Worm (Caenorhabditis elegans) whole organism, L2 larva: ENCODE data around the gene ceh-16.

Experiments used
- F13H6.1 ChIP-seq: sonication (generic microtip); optimal IDR thresholded peaks from 2 replicates; lab custom pipeline; 2016; ENCODE audit warnings: missing genetic modification characterization, missing compliant biosample characterization
- R02D3.7 ChIP-seq: fragments of 150-350 bp; optimal IDR thresholded peaks from 2 replicates; lab custom pipeline; 2014; ENCODE audit warnings: missing biosample characterization, missing genetic modification characterization
- Y55F3AM.14 ChIP-seq: fragments of 200-800 bp; sonication (Bioruptor generic); optimal IDR thresholded peaks from 2 replicates; lab custom pipeline; 2018; ENCODE audit warnings: mild to moderate bottlenecking, missing genetic modification characterization, missing compliant biosample characterization
- ZK546.5 ChIP-seq: sonication (generic microtip); optimal IDR thresholded peaks from 2 replicates; lab custom pipeline; 2017; ENCODE audit warnings: missing biosample characterization, missing genetic modification characterization
- alr-1 ChIP-seq: fragments of 150-350 bp; optimal IDR thresholded peaks from 2 replicates; lab custom pipeline; 2014; ENCODE audit warnings: missing biosample characterization, missing genetic modification characterization
- aly-2 ChIP-seq: fragments of 150-350 bp; optimal IDR thresholded peaks from 2 replicates; lab custom pipeline; 2014; ENCODE audit warnings: missing biosample characterization, missing genetic modification characterization
- blmp-1 ChIP-seq: sonication (generic microtip); optimal IDR thresholded peaks from 2 replicates; lab custom pipeline; 2017; ENCODE audit warnings: missing genetic modification characterization, mild to moderate bottlenecking, missing compliant biosample characterization, antibody characterized with exemption, moderate library complexity; ENCODE audit not compliant: insufficient read depth
- ceh-16 ChIP-seq: fragments of 150-350 bp; optimal IDR thresholded peaks from 2 replicates; lab custom pipeline; 2014; ENCODE audit warnings: missing biosample characterization, missing genetic modification characterization
- ceh-82 ChIP-seq: fragments of 150-350 bp; optimal IDR thresholded peaks from 2 replicates; lab custom pipeline; 2014; ENCODE audit warnings: missing biosample characterization, missing genetic modification characterization
- crh-2 ChIP-seq: sonication (generic microtip); optimal IDR thresholded peaks from 2 replicates; lab custom pipeline; 2017; ENCODE audit warnings: missing biosample characterization, missing genetic modification characterization
- dmd-4 ChIP-seq: sonication (generic microtip); optimal IDR thresholded peaks from 2 replicates; lab custom pipeline; 2017; ENCODE audit warnings: missing biosample characterization, missing genetic modification characterization
- egl-27 ChIP-seq: sonication (generic microtip); optimal IDR thresholded peaks from 3 replicates; lab custom pipeline; 2017; ENCODE audit warnings: missing biosample characterization, missing genetic modification reagents, missing genetic modification characterization
- fos-1 ChIP-seq: fragments of 150-350 bp; optimal IDR thresholded peaks from 2 replicates; lab custom pipeline; 2014; ENCODE audit warnings: missing biosample characterization, missing genetic modification characterization
- gmeb-1 ChIP-seq: fragments of 150-350 bp; optimal IDR thresholded peaks from 2 replicates; lab custom pipeline; 2014; ENCODE audit warnings: missing biosample characterization, missing genetic modification characterization
- lin-11 ChIP-seq: fragments of 150-350 bp; sonication (generic microtip); optimal IDR thresholded peaks from 2 replicates; lab custom pipeline; 2014; ENCODE audit warnings: missing biosample characterization, missing genetic modification characterization, inconsistent platforms, mixed read lengths
- lin-13 ChIP-seq: fragments of 150-350 bp; optimal IDR thresholded peaks from 2 replicates; lab custom pipeline; 2014; ENCODE audit warnings: missing biosample characterization, missing genetic modification reagents, missing genetic modification characterization
- lin-39 ChIP-seq: fragments of 150-350 bp; optimal IDR thresholded peaks from 2 replicates; lab custom pipeline; 2014; ENCODE audit warnings: missing biosample characterization, missing genetic modification reagents, missing genetic modification characterization
- mab-5 ChIP-seq: fragments of 150-350 bp; optimal IDR thresholded peaks from 2 replicates; lab custom pipeline; 2014; ENCODE audit warnings: missing biosample characterization, missing genetic modification characterization
- mbf-1 ChIP-seq: sonication (generic microtip); optimal IDR thresholded peaks from 2 replicates; lab custom pipeline; 2017; ENCODE audit warnings: missing biosample characterization, missing genetic modification characterization
- nhr-10 ChIP-seq: sonication (generic microtip); optimal IDR thresholded peaks from 2 replicates; lab custom pipeline; 2017; ENCODE audit warnings: missing biosample characterization, missing genetic modification characterization
- nhr-11 ChIP-seq: fragments of 150-350 bp; optimal IDR thresholded peaks from 2 replicates; lab custom pipeline; 2014; ENCODE audit warnings: missing biosample characterization, missing genetic modification characterization
- nhr-129 ChIP-seq: fragments of 150-350 bp; optimal IDR thresholded peaks from 2 replicates; lab custom pipeline; 2014; ENCODE audit warnings: missing biosample characterization, missing genetic modification characterization
- nhr-21 ChIP-seq: fragments of 150-350 bp; optimal IDR thresholded peaks from 2 replicates; lab custom pipeline; 2014; ENCODE audit warnings: missing biosample characterization, missing genetic modification characterization
- nhr-23 ChIP-seq: fragments of 150-350 bp; optimal IDR thresholded peaks from 2 replicates; lab custom pipeline; 2014; ENCODE audit warnings: missing biosample characterization, missing genetic modification reagents, missing genetic modification characterization
- nhr-25 ChIP-seq: fragments of 150-350 bp; sonication (generic microtip); optimal IDR thresholded peaks from 3 replicates; lab custom pipeline; 2014; ENCODE audit warnings: missing biosample characterization, missing genetic modification characterization
- nhr-6 ChIP-seq: fragments of 150-350 bp; optimal IDR thresholded peaks from 2 replicates; lab custom pipeline; 2014; ENCODE audit warnings: missing biosample characterization, missing genetic modification characterization
- nhr-77 ChIP-seq: fragments of 150-350 bp; optimal IDR thresholded peaks from 2 replicates; lab custom pipeline; 2014; ENCODE audit warnings: missing biosample characterization, missing genetic modification characterization
- peb-1 ChIP-seq: fragments of 150-350 bp; optimal IDR thresholded peaks from 2 replicates; lab custom pipeline; 2014; ENCODE audit warnings: missing biosample characterization, missing genetic modification characterization
- sem-4 ChIP-seq: fragments of 150-350 bp; optimal IDR thresholded peaks from 2 replicates; lab custom pipeline; 2014; ENCODE audit warnings: missing biosample characterization, missing genetic modification reagents, missing genetic modification characterization
- sma-3 ChIP-seq: sonication (generic microtip); optimal IDR thresholded peaks from 2 replicates; lab custom pipeline; 2016; ENCODE audit warnings: missing genetic modification reagents, missing genetic modification characterization, missing compliant biosample characterization
- sma-9 ChIP-seq, 2 experiments: fragments of 150-350 bp in 1 of 2; sonication (generic microtip) in 1 of 2; optimal IDR thresholded peaks; 2 replicates each; lab custom pipeline; 2014 to 2016; ENCODE audit warnings: missing genetic modification characterization in 2 of 2, mild to moderate bottlenecking in 1 of 2, missing biosample characterization in 1 of 2, missing compliant biosample characterization in 1 of 2, missing genetic modification reagents in 1 of 2, moderate library complexity in 1 of 2
- snpc-4 ChIP-seq: fragments of 150-350 bp; optimal IDR thresholded peaks from 2 replicates; lab custom pipeline; 2014; ENCODE audit warnings: missing biosample characterization, missing genetic modification characterization
- unc-55 ChIP-seq: fragments of 150-350 bp; sonication (generic microtip); optimal IDR thresholded peaks from 3 replicates; lab custom pipeline; 2014; ENCODE audit warnings: missing biosample characterization, missing genetic modification reagents, missing genetic modification characterization
- unc-62 ChIP-seq: fragments of 150-350 bp; optimal IDR thresholded peaks from 2 replicates; lab custom pipeline; 2014; ENCODE audit warnings: missing biosample characterization, missing genetic modification reagents, missing genetic modification characterization
- ztf-1 ChIP-seq: fragments of 200-800 bp; sonication (Bioruptor generic); conservative IDR thresholded peaks from 2 replicates; pipeline ENCODE4 v1.3.6; 2022; ENCODE audit warnings: missing genetic modification characterization, missing compliant biosample characterization
- ztf-11 ChIP-seq: sonication (generic microtip); optimal IDR thresholded peaks from 2 replicates; lab custom pipeline; 2017; ENCODE audit warnings: missing biosample characterization, missing genetic modification characterization
- ztf-4 ChIP-seq: fragments of 150-350 bp; optimal IDR thresholded peaks from 2 replicates; lab custom pipeline; 2014; ENCODE audit warnings: missing biosample characterization, missing genetic modification characterization

Gene ceh-16

ce11 chrIII:8596692-8597091, 25.8 kb upstream of the ceh-16 start:
- no peak for TF ChIP-seq unc-55
- no peak for TF ChIP-seq Y55F3AM.14
- no peak for TF ChIP-seq nhr-10
- TF ChIP-seq ceh-16 (tag; lab: Kevin White, UChicago) = no peak
- TF ChIP-seq R02D3.7 (tag; lab: Kevin White, UChicago) = no peak
- TF ChIP-seq dmd-4 (tag; lab: Kevin White, UChicago) = no peak
- TF ChIP-seq egl-27 (tag; lab: Kevin White, UChicago) = no peak
- no peak for TF ChIP-seq F13H6.1 (tag; lab: Kevin White, UChicago)
- TF ChIP-seq lin-39 = no peak

- TF ChIP-seq ceh-82 (tag; lab: Kevin White, UChicago) (no peak), nhr-11 (tag; lab: Kevin White, UChicago) (no peak), lin-39 (no peak), ztf-11 (no peak), nhr-23 (tag; lab: Kevin White, UChicago) (no peak), lin-11 (tag; lab: Kevin White, UChicago) (no peak), sma-9 (GFP tag; optimal IDR thresholded peaks at IDR 0.05; lab: Kevin White, UChicago) (no peak), sma-9 (tag; optimal IDR thresholded peaks at IDR 0.05; lab: Kevin White, UChicago) (no peak), nhr-10 (no peak), peb-1 (tag; lab: Kevin White, UChicago) (no peak), nhr-6 (tag; lab: Kevin White, UChicago) (no peak), sem-4 (tag; lab: Kevin White, UChicago) (no peak), Y55F3AM.14 (no peak), alr-1 (tag; lab: Kevin White, UChicago) (no peak), aly-2 (tag; lab: Kevin White, UChicago) (no peak), blmp-1 (tag; lab: Kevin White, UChicago) (no peak), snpc-4 (tag; lab: Kevin White, UChicago) (no peak), F13H6.1 (tag; lab: Kevin White, UChicago) (no peak), mbf-1 (tag; lab: Kevin White, UChicago) (no peak), mab-5 (tag; lab: Kevin White, UChicago) (no peak), sma-3 (no peak)
Observed at ce11 chrIII:8597770-8598169, 24.8 kb upstream of the ceh-16 start, which contains the start of gene ztf-30. Gene ztf-30 (minus strand): TSS chrIII:8597870.

- TF ChIP-seq crh-2 (tag; lab: Kevin White, UChicago) (peak; percentile 55), sma-9 (GFP tag; optimal IDR thresholded peaks at IDR 0.05; lab: Kevin White, UChicago) (no peak), sma-9 (tag; optimal IDR thresholded peaks at IDR 0.05; lab: Kevin White, UChicago) (no peak), fos-1 (tag; lab: Kevin White, UChicago) (no peak), nhr-21 (tag; lab: Kevin White, UChicago) (peak; percentile 27), gmeb-1 (tag; lab: Kevin White, UChicago) (no peak), nhr-129 (tag; lab: Kevin White, UChicago) (peak; percentile 34), ceh-16 (tag; lab: Kevin White, UChicago) (no peak), lin-13 (GFP tag; lab: Kevin White, UChicago) (no peak), nhr-77 (tag; lab: Kevin White, UChicago) (no peak), nhr-25 (tag; lab: Kevin White, UChicago) (peak; percentile 15), sma-3 (peak; percentile 4), nhr-11 (tag; lab: Kevin White, UChicago) (no peak), egl-27 (tag; lab: Kevin White, UChicago) (peak; percentile 48)
Observed at ce11 chrIII:8598961-8599360, 23.6 kb upstream of the ceh-16 start.

- TF ChIP-seq aly-2 (tag; lab: Kevin White, UChicago) (no peak), fos-1 (tag; lab: Kevin White, UChicago) (no peak), ZK546.5 (tag; lab: Kevin White, UChicago) (no peak), sma-3 (no peak), ztf-1 (GFP tag; lab: Robert Waterston, UW) (no peak), blmp-1 (tag; lab: Kevin White, UChicago) (no peak), nhr-11 (tag; lab: Kevin White, UChicago) (no peak), ztf-4 (tag; lab: Kevin White, UChicago) (no peak), mab-5 (tag; lab: Kevin White, UChicago) (no peak), nhr-21 (tag; lab: Kevin White, UChicago) (no peak), nhr-6 (tag; lab: Kevin White, UChicago) (no peak), ceh-16 (tag; lab: Kevin White, UChicago) (no peak), unc-62 (no peak)
- TF ChIP-seq, all 48 proteins: peak for 0
Observed at ce11 chrIII:8602148-8602547, 20.4 kb upstream of the ceh-16 start.
